Fruit fly (Drosophila melanogaster): ENCODE results near the gene Ir7b.

Gene Ir7b

DNA sequence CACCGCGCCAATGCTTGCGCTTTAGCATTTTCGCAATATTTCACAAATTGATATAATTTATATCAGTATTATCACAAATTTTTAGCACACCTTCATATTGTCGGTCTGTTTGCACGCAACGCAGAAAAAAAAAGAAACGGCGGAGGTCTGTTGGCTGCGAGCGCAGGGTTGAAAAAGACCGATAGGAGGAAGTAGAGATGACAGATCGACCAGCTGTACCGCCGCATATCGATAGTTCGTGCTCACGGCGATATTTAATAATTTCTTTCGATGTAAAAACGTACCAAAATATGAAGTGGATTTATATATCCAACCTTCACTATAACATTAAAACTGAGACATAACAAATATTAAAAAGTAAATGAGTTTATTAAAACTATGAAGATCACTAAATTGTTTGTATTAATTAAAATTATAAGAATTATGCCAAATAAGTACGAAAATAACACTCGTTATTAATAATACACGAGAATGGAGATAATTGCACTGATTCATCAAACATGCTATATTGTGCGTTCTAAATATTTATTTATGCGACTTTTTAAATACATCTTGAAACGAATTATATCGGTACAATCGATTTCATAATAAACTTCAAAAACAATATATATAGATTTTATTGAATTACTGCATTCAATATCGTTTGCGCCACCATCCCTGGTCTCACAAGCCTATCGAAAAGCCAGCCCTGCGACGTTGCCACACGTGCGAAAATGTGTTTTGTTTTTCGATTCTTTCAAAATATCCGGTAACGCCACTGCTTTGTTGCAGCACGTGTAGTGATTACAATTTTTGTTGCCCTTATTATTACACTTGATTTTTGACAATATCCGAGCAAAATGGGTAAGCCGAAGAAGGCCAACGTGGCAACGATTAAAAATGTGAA, 34.6 kb upstream of the Ir7b start, which contains the start of the genes RpS6 and bys (continued):
- TF ChIP-seq pfk (GFP tag; optimal IDR thresholded peaks at IDR 0.05) (peak; percentile 57), ttk (GFP tag; IDR thresholded peaks at IDR 0.05) (peak; percentile 51; the same call in 1 of the 2 replicates), YL-1 (GFP tag; optimal IDR thresholded peaks at IDR 0.05) (peak; percentile 63), E2f2 (GFP tag; IDR thresholded peaks at IDR 0.05) (peak; percentile 9; the same call in 1 of the 2 replicates), dan (GFP tag; IDR thresholded peaks at IDR 0.05) (no peak), Dfd (GFP tag; optimal IDR thresholded peaks at IDR 0.05) (no peak), CG15514 (GFP tag; optimal IDR thresholded peaks at IDR 0.05) (peak; percentile 22), Scr (GFP tag; IDR thresholded peaks at IDR 0.05; ENCODE audit: partially characterized antibody) (peak; percentile 88), Ets65A (GFP tag) (peak; percentile 37), salm (tag; optimal IDR thresholded peaks at IDR 0.05) (no peak), sna (GFP tag; IDR thresholded peaks at IDR 0.05; ENCODE audit: partially characterized antibody) (0 out of 2 replicates have a peak, but pooled peaks have one; percentile 36), CG2712 (tag; optimal IDR thresholded peaks at IDR 0.05) (peak; percentile 39), CG14441 (GFP tag; IDR thresholded peaks at IDR 0.05) (peak; percentile 58), tup (GFP tag; optimal IDR thresholded peaks at IDR 0.05) (peak; percentile 27), BtbVII (GFP tag; optimal IDR thresholded peaks at IDR 0.05) (peak; percentile 77), CG7357 (GFP tag; IDR thresholded peaks at IDR 0.05) (no peak), CG32772 (GFP tag; IDR thresholded peaks at IDR 0.05) (peak; percentile 58), org-1 (GFP tag; optimal IDR thresholded peaks at IDR 0.05) (no peak), crp (GFP tag; optimal IDR thresholded peaks at IDR 0.05) (peak in 1 of 2 experiments; percentile 65), scrt (GFP tag; optimal IDR thresholded peaks at IDR 0.05) (peak; percentile 61), E2f1 (GFP tag; IDR thresholded peaks at IDR 0.05) (peak; percentile 12; the same call in 1 of the 2 replicates), CG6791 (GFP tag; IDR thresholded peaks at IDR 0.05; ENCODE audit: partially characterized antibody) (peak; percentile 83), Rfx (GFP tag; IDR thresholded peaks at IDR 0.05) (peak; percentile 79), CG8281 (tag; optimal IDR thresholded peaks at IDR 0.05) (peak; percentile 6), dm (GFP tag; optimal IDR thresholded peaks at IDR 0.05) (peak; percentile 92)

DNA sequence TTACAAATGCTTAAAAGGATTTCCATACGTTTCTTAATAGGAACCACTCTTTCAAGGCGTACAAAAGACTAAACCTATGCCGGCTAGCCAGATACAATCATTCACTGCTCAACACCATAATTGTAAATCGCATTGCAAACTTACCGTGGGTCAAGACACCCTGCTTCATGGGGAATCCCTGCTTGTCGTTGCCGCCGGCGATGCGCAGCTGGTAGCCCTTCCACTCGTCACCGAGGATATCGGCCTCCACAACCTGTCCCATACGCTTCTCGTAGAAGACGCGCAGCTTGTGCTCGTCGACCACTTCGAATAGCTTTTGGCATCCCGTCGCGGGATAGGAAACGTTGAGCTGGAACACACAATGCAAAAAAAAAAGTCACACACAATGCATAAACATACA, 33.9 kb upstream of the Ir7b start:
- TF ChIP-seq sens (GFP tag) = peak; percentile 53
- peak; percentile 65 for TF ChIP-seq Ets65A (GFP tag)
- 0 out of 3 replicates have a peak, but pooled peaks have one; percentile 10 for TF ChIP-seq Opbp (GFP tag; IDR thresholded peaks at IDR 0.05; ENCODE audit: partially characterized antibody)
- no peak for TF ChIP-seq CG3995 (GFP tag; optimal IDR thresholded peaks at IDR 0.05)

DNA sequence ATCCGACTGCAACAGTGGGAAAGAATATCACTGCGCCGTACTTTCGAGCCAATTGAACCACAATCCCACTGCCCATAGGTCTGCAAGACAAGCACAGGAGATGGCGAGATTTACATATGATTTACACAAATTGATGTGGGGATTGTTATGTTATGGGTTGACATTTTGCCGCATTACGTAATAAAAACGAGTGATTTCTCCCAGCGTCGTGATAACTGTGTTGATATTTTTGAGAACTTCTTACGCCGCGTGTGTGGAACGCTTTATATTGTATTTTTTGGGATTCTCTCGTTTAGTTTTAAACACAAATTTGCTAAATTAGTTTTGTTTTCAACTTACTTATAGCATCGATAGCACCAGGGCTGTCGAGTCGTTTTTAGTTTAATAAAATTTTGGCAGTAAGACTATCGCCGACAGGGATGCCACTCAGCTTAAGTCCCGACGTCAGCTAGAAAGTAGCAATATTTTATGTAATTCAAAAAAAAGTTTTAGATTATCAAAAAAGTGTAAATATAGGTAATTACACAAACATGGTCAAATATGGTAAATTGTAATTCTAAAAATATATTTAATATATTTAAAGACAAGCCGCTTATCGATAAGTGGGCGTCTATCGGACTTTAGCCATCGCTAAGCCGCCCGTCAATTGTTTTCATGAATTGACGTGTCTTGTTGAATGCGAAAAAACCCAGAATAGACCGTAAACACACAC, 26.8 kb upstream of the Ir7b start, which contains the start of the genes CG45089, ND-MNLL and p115:
Gene CG45089 (minus strand): TSS at position 388 of the 712 bp plus-strand sequence.
Gene ND-MNLL (minus strand): TSS at position 388 of the 712 bp plus-strand sequence.
Gene p115 (plus strand): TSS at position 621 of the 712 bp plus-strand sequence.
- no peak for TF ChIP-seq CG33213 (GFP tag; optimal IDR thresholded peaks at IDR 0.05)
- TF ChIP-seq CG1233 (GFP tag; optimal IDR thresholded peaks at IDR 0.05) = no peak
- peak in 1 of 2 experiments; percentile 39 for TF ChIP-seq crp (GFP tag; optimal IDR thresholded peaks at IDR 0.05)
- peak; percentile 70 for TF ChIP-seq CG8290 (GFP tag; optimal IDR thresholded peaks at IDR 0.05)
- TF ChIP-seq CG8290 (tag; optimal IDR thresholded peaks at IDR 0.05) = no peak
- TF ChIP-seq CG9817 (tag; optimal IDR thresholded peaks at IDR 0.05) = peak; percentile 62
- TF ChIP-seq CG12769 (tag; optimal IDR thresholded peaks at IDR 0.05) = no peak
- TF ChIP-seq unc-4 (GFP tag; IDR thresholded peaks at IDR 0.05; ENCODE audit: partially characterized antibody) = peak; percentile 65; the same call in 1 of the 2 replicates
- TF ChIP-seq CG10979 (tag; optimal IDR thresholded peaks at IDR 0.05) = peak; percentile 50
- no peak for TF ChIP-seq C15 (GFP tag; IDR thresholded peaks at IDR 0.05)
- peak; percentile 15 for TF ChIP-seq CG8281 (tag; optimal IDR thresholded peaks at IDR 0.05)
- no peak for TF ChIP-seq tna (GFP tag; IDR thresholded peaks at IDR 0.05; ENCODE audit: partially characterized antibody)
- TF ChIP-seq Lpt (GFP tag; optimal IDR thresholded peaks at IDR 0.05) = no peak
- TF ChIP-seq da (GFP tag; optimal IDR thresholded peaks at IDR 0.05) = no peak
- no peak for TF ChIP-seq TFAM (GFP tag; optimal IDR thresholded peaks at IDR 0.05)
- no peak for TF ChIP-seq btn (GFP tag; optimal IDR thresholded peaks at IDR 0.05)
- TF ChIP-seq lilli (GFP tag; optimal IDR thresholded peaks at IDR 0.05) = peak; percentile 81
- no peak for TF ChIP-seq Gsc (GFP tag; IDR thresholded peaks at IDR 0.05)
- TF ChIP-seq Antp (GFP tag; optimal IDR thresholded peaks at IDR 0.05) = peak; percentile 30
- no peak for TF ChIP-seq kah (GFP tag; optimal IDR thresholded peaks at IDR 0.05)

Data from whole organism, embryonic.